Worm (Caenorhabditis elegans): Measurements from ENCODE around the gene C29F7.3.

DNA sequence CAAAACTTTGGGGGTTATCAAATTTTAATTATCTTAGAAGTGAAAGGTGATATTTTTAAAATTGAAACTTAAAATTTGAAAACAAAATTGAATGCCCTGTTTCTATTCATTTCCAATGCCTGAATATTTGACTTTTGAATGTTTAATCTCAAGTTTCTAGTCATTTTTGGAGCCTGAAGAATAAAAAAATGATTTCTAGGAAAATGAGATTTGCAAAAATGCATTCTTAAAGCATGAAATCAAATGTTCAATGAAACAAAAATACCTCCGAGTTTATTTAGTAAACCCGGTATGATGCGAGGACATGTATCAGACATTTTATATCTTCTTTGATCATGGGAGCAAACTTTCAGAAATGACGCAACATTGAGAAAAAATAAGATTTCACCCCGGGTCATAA is 40.7 kb downstream of the C29F7.3 start:
- TF ChIP-seq fkh-10 (GFP tag; optimal IDR thresholded peaks at IDR 0.05) = no peak
- TF ChIP-seq lin-39 (tag; optimal IDR thresholded peaks at IDR 0.05) = no peak

Measured in whole organism, L3 larva.